Fruit fly (Drosophila melanogaster) whole organism, wandering third instar larva: ENCODE results near the gene CG14053.

Experiments used
- Abd-B ChIP-seq: fragments of >200 bp; optimal IDR thresholded peaks from 2 replicates; lab custom pipeline; 2017; ENCODE audit warnings: missing biosample characterization, missing genetic modification characterization
- Myc ChIP-seq: fragments of >200 bp; optimal IDR thresholded peaks from 2 replicates; lab custom pipeline; 2017
- OdsH ChIP-seq: fragments of 200-800 bp; sonication (Bioruptor generic); optimal IDR thresholded peaks from 2 replicates; lab custom pipeline; 2016; ENCODE audit warnings: missing biosample characterization, mild to moderate bottlenecking, missing genetic modification characterization
- br ChIP-seq: fragments of 200-800 bp; sonication (Bioruptor generic); optimal IDR thresholded peaks from 2 replicates; lab custom pipeline; 2016; ENCODE audit warnings: missing biosample characterization, missing genetic modification characterization
- fru ChIP-seq: fragments of 200-800 bp; sonication (Bioruptor generic); optimal IDR thresholded peaks from 3 replicates; lab custom pipeline; 2016; ENCODE audit warnings: missing biosample characterization, mild to moderate bottlenecking, missing genetic modification characterization
- h ChIP-seq: fragments of 200-800 bp; sonication (Bioruptor generic); optimal IDR thresholded peaks from 3 replicates; lab custom pipeline; 2016; ENCODE audit warnings: missing biosample characterization, mild to moderate bottlenecking, missing genetic modification characterization
- lola ChIP-seq: fragments of >200 bp; optimal IDR thresholded peaks from 2 replicates; lab custom pipeline; 2017; ENCODE audit warnings: missing biosample characterization, missing genetic modification characterization
- pan ChIP-seq: fragments of >200 bp; optimal IDR thresholded peaks from 2 replicates; lab custom pipeline; 2017
- psq ChIP-seq: fragments of 200-800 bp; sonication (Bioruptor generic); optimal IDR thresholded peaks from 3 replicates; lab custom pipeline; 2017; ENCODE audit warnings: missing biosample characterization, mild to moderate bottlenecking, missing genetic modification characterization, moderate library complexity
- sage ChIP-seq: fragments of 200-800 bp; sonication (Bioruptor generic); optimal IDR thresholded peaks from 2 replicates; lab custom pipeline; 2016; ENCODE audit warnings: missing biosample characterization, mild to moderate bottlenecking, missing genetic modification characterization
- sv ChIP-seq: fragments of 200-800 bp; sonication (Bioruptor generic); optimal IDR thresholded peaks from 3 replicates; lab custom pipeline; 2016; ENCODE audit warnings: missing biosample characterization, missing genetic modification characterization
- usp ChIP-seq: fragments of >200 bp; optimal IDR thresholded peaks from 2 replicates; lab custom pipeline; 2017; ENCODE audit warnings: missing biosample characterization, missing genetic modification characterization
- woc ChIP-seq: sonication (Bioruptor generic); optimal IDR thresholded peaks from 2 replicates; lab custom pipeline; 2016; ENCODE audit warnings: missing biosample characterization, mild to moderate bottlenecking, missing genetic modification characterization

DNA sequence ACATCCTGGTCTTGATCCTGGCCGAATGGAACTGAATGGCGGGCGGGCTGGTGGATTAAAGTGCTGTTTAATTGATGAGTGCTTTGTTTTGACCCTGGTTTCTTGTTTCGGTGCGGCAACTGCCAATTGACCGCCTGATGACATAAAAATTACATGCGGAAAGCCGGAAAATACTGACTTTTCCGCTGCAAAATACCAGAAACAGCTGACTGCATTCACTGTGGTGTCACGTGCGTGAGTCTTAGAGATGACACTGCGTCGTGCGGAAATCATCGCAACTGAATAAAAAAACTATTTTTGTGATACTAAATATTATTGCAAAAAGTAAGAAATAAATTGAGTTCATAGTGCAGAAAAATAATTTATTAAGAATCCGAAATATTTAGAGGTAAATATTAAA, 44.2 kb downstream of the CG14053 start, which contains the start of gene bcn92:
- TF ChIP-seq lola (GFP tag; lab: Kevin White, UChicago) (no peak), psq (GFP tag; lab: Kevin White, UChicago) (no peak), usp (GFP tag; lab: Kevin White, UChicago) (no peak), Abd-B (GFP tag; lab: Kevin White, UChicago) (no peak), fru (GFP tag; lab: Kevin White, UChicago) (peak; percentile 37), sage (GFP tag; lab: Kevin White, UChicago) (no peak), OdsH (GFP tag; lab: Kevin White, UChicago) (peak; percentile 21), h (GFP tag; lab: Kevin White, UChicago) (peak; percentile 41), woc (GFP tag; lab: Kevin White, UChicago) (peak; percentile 87), br (GFP tag; lab: Kevin White, UChicago) (peak; percentile 29), sv (GFP tag; lab: Kevin White, UChicago) (peak; percentile 46), pan (lab: Kevin White, UChicago) (no peak), Myc (lab: Kevin White, UChicago) (peak; percentile 5)
